Worm (Caenorhabditis elegans) whole organism, L1 larva: Measurements from ENCODE around the gene C07G2.5.

Experiments
- alr-1 ChIP-seq: fragments of 200-800 bp; sonication (Bioruptor generic); optimal IDR thresholded peaks from 2 replicates; lab custom pipeline; 2018; ENCODE audit warnings: borderline replicate concordance, mild to moderate bottlenecking, missing genetic modification characterization, missing compliant biosample characterization
- aly-2 ChIP-seq: fragments of 150-350 bp; optimal IDR thresholded peaks from 2 replicates; lab custom pipeline; 2014; ENCODE audit warnings: missing biosample characterization, missing genetic modification characterization
- ceh-82 ChIP-seq, 3 experiments: fragments of 150-350 bp in 1 of 3; sonication (generic microtip) in 2 of 3; optimal IDR thresholded peaks; 2 replicates each; lab custom pipeline; 2014 to 2017; ENCODE audit warnings: missing biosample characterization in 3 of 3, missing genetic modification characterization in 3 of 3
- elt-3 ChIP-seq, 6 experiments: fragments of 150-350 bp in 1 of 6; sonication (generic microtip); optimal IDR thresholded peaks; 2 replicates each; lab custom pipeline; 2017 to 2018; ENCODE audit warnings: missing biosample characterization in 6 of 6, missing genetic modification characterization in 6 of 6, inconsistent platforms in 1 of 6
- lin-35 ChIP-seq, 2 experiments: fragments of 150-350 bp; optimal IDR thresholded peaks; 2 replicates each; lab custom pipeline; 2014; ENCODE audit warnings: missing biosample characterization in 2 of 2, missing genetic modification characterization in 2 of 2, missing genetic modification reagents in 2 of 2
- lsy-2 ChIP-seq, 2 experiments: fragments of 150-350 bp; optimal IDR thresholded peaks; 2 replicates each; lab custom pipeline; 2014; ENCODE audit warnings: missing biosample characterization in 2 of 2, missing genetic modification characterization in 2 of 2
- nhr-11 ChIP-seq: fragments of 150-350 bp; optimal IDR thresholded peaks from 2 replicates; lab custom pipeline; 2014; ENCODE audit warnings: missing biosample characterization, missing genetic modification characterization
- nhr-237 ChIP-seq: fragments of 150-350 bp; optimal IDR thresholded peaks from 2 replicates; lab custom pipeline; 2014; ENCODE audit warnings: missing biosample characterization, missing genetic modification characterization
- nhr-77 ChIP-seq: fragments of 150-350 bp; optimal IDR thresholded peaks from 2 replicates; lab custom pipeline; 2014; ENCODE audit warnings: missing biosample characterization, missing genetic modification characterization

- TF ChIP-seq alr-1 (tag; lab: Kevin White, UChicago) (no peak), elt-3 (tag; optimal IDR thresholded peaks at IDR 0.05; lab: Kevin White, UChicago) (no peak), nhr-77 (no peak), ceh-82 (tag; optimal IDR thresholded peaks at IDR 0.05; lab: Kevin White, UChicago) (no peak), nhr-11 (tag; lab: Kevin White, UChicago) (no peak), lin-35 (GFP tag; optimal IDR thresholded peaks at IDR 0.05; lab: Kevin White, UChicago) (no peak), nhr-237 (tag; lab: Kevin White, UChicago) (no peak), lsy-2 (tag; optimal IDR thresholded peaks at IDR 0.05; lab: Kevin White, UChicago) (no peak), aly-2 (tag; lab: Kevin White, UChicago) (no peak)
Measured at ce11 chrIII:4498938-4499337, at the start of gene C07G2.5, which contains the start of gene atf-7.
